Fruit fly (Drosophila melanogaster): Measurements from ENCODE around the gene fbl.

DNA sequence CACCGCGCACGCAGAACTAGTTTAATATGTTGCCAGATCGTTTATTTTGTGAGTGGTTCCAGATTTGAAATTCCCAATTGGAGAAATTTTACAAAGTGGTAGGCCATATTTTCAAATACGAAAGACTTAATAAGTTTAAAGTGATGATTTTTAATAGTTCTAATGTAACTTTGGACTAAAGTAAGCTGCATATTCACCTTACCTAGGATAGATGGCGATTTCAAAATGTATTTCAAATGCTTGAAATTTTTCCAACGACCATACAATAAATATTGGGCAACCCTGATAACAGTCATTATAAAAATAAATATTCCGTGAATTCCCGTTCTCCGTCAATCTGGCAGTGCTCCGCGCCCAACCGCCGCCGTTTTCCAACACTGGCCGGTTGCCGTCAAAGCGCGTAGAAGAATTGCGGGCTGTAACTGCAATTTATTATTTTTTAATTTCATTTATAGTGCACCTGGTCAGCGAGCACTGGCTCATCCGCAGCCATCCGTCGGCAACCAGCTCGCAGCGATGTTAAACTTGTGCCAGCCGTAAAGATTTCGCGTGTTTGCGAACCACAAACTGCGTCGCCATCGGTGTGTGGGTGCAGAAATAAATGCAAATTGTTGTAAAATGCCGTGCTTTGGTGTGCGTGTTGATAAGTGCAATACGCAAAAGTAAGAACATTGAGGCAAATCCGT, 8.2 kb upstream of the fbl start, which contains the start of the genes Ide and RhoBTB:
- TF ChIP-seq pan (optimal IDR thresholded peaks at IDR 0.05) (no peak), CG8478 (optimal IDR thresholded peaks at IDR 0.05) (no peak), EcR (GFP tag; optimal IDR thresholded peaks at IDR 0.05) (no peak), usp (GFP tag; optimal IDR thresholded peaks at IDR 0.05) (no peak), Dll (optimal IDR thresholded peaks at IDR 0.05) (no peak), psq (optimal IDR thresholded peaks at IDR 0.05) (no peak)

Measured in whole organism.